Fruit fly (Drosophila melanogaster) whole organism, wandering third instar larva: ENCODE data around the gene Mlp84B.
A peak's percentile ranks its signal among the peaks of the same experiment; 100 is the strongest.

Experiments used
- Abd-B ChIP-seq: fragments of >200 bp; optimal IDR thresholded peaks from 2 replicates; lab custom pipeline; 2017; ENCODE audit warnings: missing biosample characterization, missing genetic modification characterization
- CG32264 ChIP-seq: fragments of 200-800 bp; sonication (Bioruptor generic); optimal IDR thresholded peaks from 2 replicates; lab custom pipeline; 2016; ENCODE audit warnings: missing biosample characterization, missing genetic modification characterization
- CG9705 ChIP-seq: fragments of 200-800 bp; sonication (Bioruptor generic); optimal IDR thresholded peaks from 2 replicates; lab custom pipeline; 2018; ENCODE audit warnings: missing biosample characterization, mild to moderate bottlenecking, missing genetic modification characterization
- CrebA ChIP-seq: fragments of 200-800 bp; sonication (Bioruptor generic); optimal IDR thresholded peaks from 2 replicates; lab custom pipeline; 2016; ENCODE audit warnings: missing biosample characterization, mild to moderate bottlenecking, missing genetic modification characterization, borderline replicate concordance
- Dfd ChIP-seq: fragments of >200 bp; optimal IDR thresholded peaks from 2 replicates; lab custom pipeline; 2017; ENCODE audit warnings: missing biosample characterization, missing genetic modification characterization
- Dif ChIP-seq: fragments of 200-275, 200-300 bp; sonication (Bioruptor generic); optimal IDR thresholded peaks from 2 replicates; lab custom pipeline; 2018; ENCODE audit warnings: missing biosample characterization, missing genetic modification characterization; ENCODE audit not compliant: partially characterized antibody
- GATAd ChIP-seq: sonication (Bioruptor generic); optimal IDR thresholded peaks from 2 replicates; lab custom pipeline; 2016; ENCODE audit warnings: missing biosample characterization, missing genetic modification characterization
- HLH106 ChIP-seq: fragments of 200-800 bp; optimal IDR thresholded peaks from 3 replicates; lab custom pipeline; 2019; ENCODE audit warnings: missing biosample characterization, mild to moderate bottlenecking, missing genetic modification characterization, moderate library complexity
- Hnf4 ChIP-seq: fragments of 200-800 bp; sonication (Bioruptor generic); optimal IDR thresholded peaks from 2 replicates; lab custom pipeline; 2016; ENCODE audit warnings: missing biosample characterization, mild to moderate bottlenecking, missing genetic modification characterization
- Hr78 ChIP-seq: fragments of >200 bp; optimal IDR thresholded peaks from 2 replicates; lab custom pipeline; 2017; ENCODE audit warnings: missing biosample characterization, missing genetic modification characterization
- Hr83 ChIP-seq: fragments of 200-300 bp; sonication (Bioruptor generic); optimal IDR thresholded peaks from 2 replicates; lab custom pipeline; 2016; ENCODE audit warnings: missing biosample characterization, mild to moderate bottlenecking, missing genetic modification characterization, moderate library complexity; ENCODE audit not compliant: poor library complexity, severe bottlenecking
- Jra ChIP-seq: sonication (Bioruptor generic); optimal IDR thresholded peaks from 2 replicates; lab custom pipeline; 2016; ENCODE audit warnings: missing biosample characterization, missing genetic modification characterization
- Mio ChIP-seq: sonication (Bioruptor generic); optimal IDR thresholded peaks from 2 replicates; lab custom pipeline; 2016; ENCODE audit warnings: missing biosample characterization, missing genetic modification characterization
- Myc ChIP-seq: fragments of >200 bp; optimal IDR thresholded peaks from 2 replicates; lab custom pipeline; 2017
- N ChIP-seq: fragments of >200 bp; optimal IDR thresholded peaks from 2 replicates; lab custom pipeline; 2018; ENCODE audit warnings: missing biosample characterization, missing external identifiers, missing genetic modification characterization
- OdsH ChIP-seq: fragments of 200-800 bp; sonication (Bioruptor generic); optimal IDR thresholded peaks from 2 replicates; lab custom pipeline; 2016; ENCODE audit warnings: missing biosample characterization, mild to moderate bottlenecking, missing genetic modification characterization
- Rel ChIP-seq, 2 experiments: fragments of 200-800 bp; sonication (Bioruptor generic) in 1 of 2; optimal IDR thresholded peaks; 2 replicates in 1 of 2; 3 replicates in 1 of 2; lab custom pipeline; 2016 to 2019; ENCODE audit warnings: mild to moderate bottlenecking in 2 of 2, missing biosample characterization in 2 of 2, missing genetic modification characterization in 2 of 2, moderate library complexity in 1 of 2
- Sp1 ChIP-seq: fragments of 200-800 bp; sonication (Bioruptor generic); optimal IDR thresholded peaks from 3 replicates; lab custom pipeline; 2019; ENCODE audit warnings: missing biosample characterization, mild to moderate bottlenecking, missing genetic modification characterization, moderate library complexity
- Vsx2 ChIP-seq: fragments of 200-300, 225-300 bp; sonication (Bioruptor generic); optimal IDR thresholded peaks from 2 replicates; lab custom pipeline; 2018; ENCODE audit warnings: missing biosample characterization, missing genetic modification characterization; ENCODE audit not compliant: partially characterized antibody
- br ChIP-seq: fragments of 200-800 bp; sonication (Bioruptor generic); optimal IDR thresholded peaks from 2 replicates; lab custom pipeline; 2016; ENCODE audit warnings: missing biosample characterization, missing genetic modification characterization
- brk ChIP-seq: fragments of 200-800 bp; sonication (Bioruptor generic); optimal IDR thresholded peaks from 2 replicates; lab custom pipeline; 2016; ENCODE audit warnings: missing biosample characterization, mild to moderate bottlenecking, missing genetic modification characterization
- dl ChIP-seq, 2 experiments: fragments of 175-275, 200-275 bp in 1 of 2; fragments of 200-275 bp in 1 of 2; sonication (Bioruptor generic); optimal IDR thresholded peaks; lab custom pipeline; 2018; ENCODE audit warnings: mild to moderate bottlenecking in 2 of 2, missing biosample characterization in 2 of 2, missing genetic modification characterization in 2 of 2, moderate library complexity in 2 of 2; ENCODE audit not compliant: partially characterized antibody in 2 of 2, insufficient read depth in 1 of 2
- dmrt93B ChIP-seq: fragments of 200-800 bp; sonication (Bioruptor generic); optimal IDR thresholded peaks from 2 replicates; lab custom pipeline; 2018; ENCODE audit warnings: missing biosample characterization, mild to moderate bottlenecking, missing genetic modification characterization
- dsf ChIP-seq: sonication (Bioruptor generic); optimal IDR thresholded peaks from 2 replicates; lab custom pipeline; 2016; ENCODE audit warnings: missing biosample characterization, missing genetic modification characterization, borderline replicate concordance
- ey ChIP-seq: fragments of 200-800 bp; sonication (Bioruptor generic); optimal IDR thresholded peaks from 2 replicates; lab custom pipeline; 2016; ENCODE audit warnings: missing biosample characterization, missing genetic modification characterization
- foxo ChIP-seq, 2 experiments: fragments of 200-800 bp; sonication (Bioruptor generic); optimal IDR thresholded peaks; 2 replicates in 1 of 2; 3 replicates in 1 of 2; lab custom pipeline; 2016 to 2017; ENCODE audit warnings: missing biosample characterization in 2 of 2, missing genetic modification characterization in 2 of 2
- fru ChIP-seq: fragments of 200-800 bp; sonication (Bioruptor generic); optimal IDR thresholded peaks from 3 replicates; lab custom pipeline; 2016; ENCODE audit warnings: missing biosample characterization, mild to moderate bottlenecking, missing genetic modification characterization
- h ChIP-seq: fragments of 200-800 bp; sonication (Bioruptor generic); optimal IDR thresholded peaks from 3 replicates; lab custom pipeline; 2016; ENCODE audit warnings: missing biosample characterization, mild to moderate bottlenecking, missing genetic modification characterization
- jim ChIP-seq: fragments of 175-275, 200-325 bp; sonication (Bioruptor generic); optimal IDR thresholded peaks from 2 replicates; lab custom pipeline; 2016; ENCODE audit warnings: missing biosample characterization, mild to moderate bottlenecking, missing genetic modification characterization
- lola ChIP-seq: fragments of >200 bp; optimal IDR thresholded peaks from 2 replicates; lab custom pipeline; 2017; ENCODE audit warnings: missing biosample characterization, missing genetic modification characterization
- pan ChIP-seq: fragments of >200 bp; optimal IDR thresholded peaks from 2 replicates; lab custom pipeline; 2017
- psq ChIP-seq: fragments of 200-800 bp; sonication (Bioruptor generic); optimal IDR thresholded peaks from 3 replicates; lab custom pipeline; 2017; ENCODE audit warnings: missing biosample characterization, mild to moderate bottlenecking, missing genetic modification characterization, moderate library complexity
- rgr ChIP-seq: fragments of 200-800 bp; sonication (Bioruptor generic); optimal IDR thresholded peaks from 3 replicates; lab custom pipeline; 2016; ENCODE audit warnings: missing biosample characterization, mild to moderate bottlenecking, missing genetic modification characterization
- sage ChIP-seq: fragments of 200-800 bp; sonication (Bioruptor generic); optimal IDR thresholded peaks from 2 replicates; lab custom pipeline; 2016; ENCODE audit warnings: missing biosample characterization, mild to moderate bottlenecking, missing genetic modification characterization
- sv ChIP-seq: fragments of 200-800 bp; sonication (Bioruptor generic); optimal IDR thresholded peaks from 3 replicates; lab custom pipeline; 2016; ENCODE audit warnings: missing biosample characterization, missing genetic modification characterization
- tai ChIP-seq: sonication (Bioruptor generic); optimal IDR thresholded peaks from 2 replicates; lab custom pipeline; 2016; ENCODE audit warnings: missing biosample characterization, missing genetic modification characterization
- usp ChIP-seq: fragments of >200 bp; optimal IDR thresholded peaks from 2 replicates; lab custom pipeline; 2017; ENCODE audit warnings: missing biosample characterization, missing genetic modification characterization
- woc ChIP-seq: sonication (Bioruptor generic); optimal IDR thresholded peaks from 2 replicates; lab custom pipeline; 2016; ENCODE audit warnings: missing biosample characterization, mild to moderate bottlenecking, missing genetic modification characterization

The Mlp84B gene

DNA sequence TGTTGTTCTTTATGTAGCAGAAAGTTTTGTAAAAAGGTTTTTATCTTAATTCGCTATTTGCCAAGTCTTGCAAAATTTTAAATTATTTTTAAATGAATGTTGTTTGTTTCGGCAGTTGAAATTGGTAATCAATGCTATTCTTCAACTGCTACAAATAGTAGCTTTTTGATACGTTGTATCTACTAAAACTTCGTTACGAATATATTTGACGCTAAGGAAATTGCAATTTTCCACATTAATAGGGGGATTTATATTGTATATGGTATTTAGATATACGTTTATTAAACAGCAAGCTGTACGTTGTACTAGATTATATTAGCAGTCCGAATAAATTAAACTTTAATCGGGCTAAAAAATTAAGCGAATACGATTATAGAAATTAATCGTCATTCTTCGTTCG is 13.7 kb upstream of the Mlp84B start, which contains the start of gene CG31493:
Gene CG31493 (plus strand): TSS at position 301 of the 400 bp plus-strand sequence.
- TF ChIP-seq rgr (GFP tag; lab: Kevin White, UChicago) = no peak
- no peak for TF ChIP-seq sage (GFP tag; lab: Kevin White, UChicago)
- no peak for TF ChIP-seq sv (GFP tag; lab: Kevin White, UChicago)
- no peak for TF ChIP-seq Myc (lab: Kevin White, UChicago)
- TF ChIP-seq h (GFP tag; lab: Kevin White, UChicago) = no peak
- no peak for TF ChIP-seq tai (GFP tag; lab: Kevin White, UChicago)

dm6 chr3R:7130827-7131226 is 13.3 kb upstream of the Mlp84B start:
- peak; percentile 18 for TF ChIP-seq brk
- TF ChIP-seq Jra (GFP tag; lab: Kevin White, UChicago) = peak; percentile 7
- TF ChIP-seq Hnf4 (GFP tag; lab: Kevin White, UChicago) = peak; percentile 60
- TF ChIP-seq pan = no peak
- no peak for TF ChIP-seq foxo (GFP tag; optimal IDR thresholded peaks at IDR 0.05; lab: Kevin White, UChicago)

DNA sequence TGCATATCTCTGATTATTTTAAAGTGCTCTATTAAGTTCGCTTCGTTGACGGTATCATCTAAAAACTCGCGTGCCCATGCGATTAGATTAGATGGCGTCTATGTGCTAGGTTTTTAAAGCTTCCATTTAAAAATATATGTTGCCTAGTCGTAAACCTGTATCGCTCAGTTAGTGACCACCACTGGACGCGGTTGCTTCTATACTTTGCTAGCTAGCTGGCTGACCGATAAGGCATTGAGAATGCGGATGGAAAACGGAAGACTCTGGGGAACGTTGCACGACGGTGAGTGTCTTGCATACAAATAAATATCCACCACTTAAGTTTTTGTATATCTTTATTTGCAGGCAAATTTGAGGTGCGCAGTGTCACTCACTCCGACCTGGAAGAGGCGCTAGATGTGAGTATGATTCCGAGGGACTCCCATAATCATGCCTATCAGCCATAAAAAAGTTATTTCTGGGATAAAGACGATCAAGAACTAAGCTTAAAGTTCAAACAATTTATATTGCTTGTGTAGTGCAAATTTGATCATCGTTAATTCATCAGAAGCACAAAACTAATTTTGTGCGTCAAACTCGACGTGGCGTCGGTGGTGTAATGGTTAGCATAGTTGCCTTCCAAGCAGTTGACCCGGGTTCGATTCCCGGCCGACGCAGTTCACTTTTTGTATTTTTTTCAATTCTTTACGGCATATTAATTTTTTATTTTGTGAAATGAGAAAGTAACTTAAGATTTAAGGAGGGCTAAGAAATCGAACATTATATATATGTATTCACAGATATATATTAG is 11.9 kb upstream of the Mlp84B start, which contains the start of gene CG31248:
Gene CG31248 (plus strand): TSS at position 41 of the 790 bp plus-strand sequence.
- no peak for TF ChIP-seq Jra (GFP tag; lab: Kevin White, UChicago)
- peak; percentile 16 for TF ChIP-seq h (GFP tag; lab: Kevin White, UChicago)
- TF ChIP-seq, all 38 proteins: peak for 1

DNA sequence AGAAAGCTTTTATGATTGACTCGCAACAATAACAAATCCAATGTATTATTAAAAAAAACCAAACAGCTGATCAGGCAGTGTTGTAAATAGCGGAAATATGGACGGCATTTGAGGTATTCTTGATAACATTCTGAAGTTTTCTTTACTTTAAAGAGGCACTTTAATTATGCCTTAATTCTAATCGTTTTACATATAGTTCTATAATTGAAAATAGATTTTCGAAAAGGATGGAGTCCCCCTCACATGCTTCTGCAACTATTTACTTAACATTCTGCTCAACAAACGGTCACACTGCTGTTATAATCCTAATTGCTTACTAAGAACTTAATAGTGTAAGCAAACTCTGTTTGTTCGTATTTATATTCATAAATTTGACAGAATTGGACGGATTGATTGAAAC is 10.4 kb upstream of the Mlp84B start, which contains the start of gene CG10068:
Gene CG10068 (minus strand): TSS at position 62 of the 400 bp plus-strand sequence.
- no peak for TF ChIP-seq GATAd (GFP tag; lab: Kevin White, UChicago)
- peak; percentile 82 for TF ChIP-seq HLH106
- peak; percentile 82 for TF ChIP-seq rgr (GFP tag; lab: Kevin White, UChicago)
- no peak for TF ChIP-seq Abd-B
- TF ChIP-seq tai (GFP tag; lab: Kevin White, UChicago) = peak; percentile 73
- peak; percentile 88 for TF ChIP-seq br
- no peak for TF ChIP-seq Hr78 (GFP tag; lab: Kevin White, UChicago)
- TF ChIP-seq N (GFP tag; lab: Kevin White, UChicago) = no peak
- TF ChIP-seq fru = peak; percentile 84
- TF ChIP-seq CG9705 (GFP tag; lab: Kevin White, UChicago) = peak; percentile 60
- TF ChIP-seq dsf (GFP tag; lab: Kevin White, UChicago) = peak; percentile 77
- peak; percentile 20 for TF ChIP-seq Myc (lab: Kevin White, UChicago)
- TF ChIP-seq Hnf4 (GFP tag; lab: Kevin White, UChicago) = peak; percentile 88
- no peak for TF ChIP-seq Rel (GFP tag; optimal IDR thresholded peaks at IDR 0.05; lab: Kevin White, UChicago)
- TF ChIP-seq Rel (tag; optimal IDR thresholded peaks at IDR 0.05; lab: Kevin White, UChicago) = peak; percentile 54
- TF ChIP-seq dmrt93B (GFP tag; lab: Kevin White, UChicago) = peak; percentile 42
- no peak for TF ChIP-seq pan
- peak; percentile 81 for TF ChIP-seq Hr83 (GFP tag; lab: Kevin White, UChicago)
- peak; percentile 81 for TF ChIP-seq ey (GFP tag; lab: Kevin White, UChicago)
- peak; percentile 29 to 87 for TF ChIP-seq foxo (GFP tag; optimal IDR thresholded peaks at IDR 0.05; lab: Kevin White, UChicago)
- peak; percentile 69 for TF ChIP-seq woc (GFP tag; lab: Kevin White, UChicago)
- no peak for TF ChIP-seq Dif
- no peak for TF ChIP-seq dl (GFP tag; optimal IDR thresholded peaks at IDR 0.05; lab: Kevin White, UChicago; ENCODE audit: insufficient read depth in 1 of 2, partially characterized antibody in 2 of 2)
- peak; percentile 86 for TF ChIP-seq sage (GFP tag; lab: Kevin White, UChicago)
- TF ChIP-seq CG32264 = peak; percentile 70
- TF ChIP-seq brk = peak; percentile 80
- TF ChIP-seq CrebA = no peak
- peak; percentile 69 for TF ChIP-seq psq (GFP tag; lab: Kevin White, UChicago)
- TF ChIP-seq usp (GFP tag; lab: Kevin White, UChicago) = no peak
- peak; percentile 82 for TF ChIP-seq OdsH (GFP tag; lab: Kevin White, UChicago)
- peak; percentile 90 for TF ChIP-seq h (GFP tag; lab: Kevin White, UChicago)
- no peak for TF ChIP-seq Dfd (GFP tag; lab: Kevin White, UChicago)
- TF ChIP-seq lola (GFP tag; lab: Kevin White, UChicago) = no peak
- peak; percentile 82 for TF ChIP-seq Sp1 (GFP tag; lab: Kevin White, UChicago)
- TF ChIP-seq Jra (GFP tag; lab: Kevin White, UChicago) = peak; percentile 87
- no peak for TF ChIP-seq Mio (GFP tag; lab: Kevin White, UChicago)
- no peak for TF ChIP-seq Vsx2
- TF ChIP-seq jim (GFP tag; lab: Kevin White, UChicago) = no peak
- peak; percentile 91 for TF ChIP-seq sv (GFP tag; lab: Kevin White, UChicago)
